Fruit fly (Drosophila melanogaster): ENCODE results near the gene CG5937.

DNA sequence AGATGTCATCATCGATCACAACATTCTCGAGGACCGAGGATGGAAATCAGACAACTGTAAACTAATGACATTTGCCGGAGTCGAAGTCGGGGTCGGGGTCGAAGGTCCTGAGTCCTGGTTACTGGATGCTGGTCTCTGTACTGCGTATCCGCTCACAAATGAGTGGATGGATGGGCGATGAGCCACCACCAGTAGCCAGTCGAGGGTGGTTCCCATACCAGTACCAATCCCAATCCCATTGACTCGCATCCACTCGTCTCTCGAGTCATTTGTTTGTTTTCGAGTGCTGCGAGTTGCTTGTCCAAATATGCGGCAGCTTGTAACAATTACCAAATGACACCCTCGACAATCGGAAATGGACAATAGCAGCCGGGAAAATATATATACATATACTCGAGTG lies 7.0 kb upstream of the CG5937 start:
- no peak for TF ChIP-seq CG5204 (GFP tag; optimal IDR thresholded peaks at IDR 0.05)
- no peak for TF ChIP-seq Hr96 (GFP tag; optimal IDR thresholded peaks at IDR 0.05)
- TF ChIP-seq kay (GFP tag; ENCODE audit: borderline replicate concordance), result no peak
- no peak for TF ChIP-seq pad (GFP tag; optimal IDR thresholded peaks at IDR 0.05)
- TF ChIP-seq ovo (GFP tag; optimal IDR thresholded peaks at IDR 0.05), result no peak
- TF ChIP-seq Clk (GFP tag; optimal IDR thresholded peaks at IDR 0.05), result no peak
- no peak for TF ChIP-seq CG7101 (tag; optimal IDR thresholded peaks at IDR 0.05)
- no peak for TF ChIP-seq cic (GFP tag; optimal IDR thresholded peaks at IDR 0.05)
- no peak for TF ChIP-seq tj (GFP tag; optimal IDR thresholded peaks at IDR 0.05)
- TF ChIP-seq Crg-1 (GFP tag; optimal IDR thresholded peaks at IDR 0.05), result no peak
- no peak for TF ChIP-seq CG33017 (tag; optimal IDR thresholded peaks at IDR 0.05)
- TF ChIP-seq CG14711 (tag; optimal IDR thresholded peaks at IDR 0.05), result no peak
